Fruit fly (Drosophila melanogaster): ENCODE measurements around the gene RanBP3.
A peak's percentile ranks its signal among the peaks of the same experiment; 100 is the strongest.

Gene RanBP3

DNA sequence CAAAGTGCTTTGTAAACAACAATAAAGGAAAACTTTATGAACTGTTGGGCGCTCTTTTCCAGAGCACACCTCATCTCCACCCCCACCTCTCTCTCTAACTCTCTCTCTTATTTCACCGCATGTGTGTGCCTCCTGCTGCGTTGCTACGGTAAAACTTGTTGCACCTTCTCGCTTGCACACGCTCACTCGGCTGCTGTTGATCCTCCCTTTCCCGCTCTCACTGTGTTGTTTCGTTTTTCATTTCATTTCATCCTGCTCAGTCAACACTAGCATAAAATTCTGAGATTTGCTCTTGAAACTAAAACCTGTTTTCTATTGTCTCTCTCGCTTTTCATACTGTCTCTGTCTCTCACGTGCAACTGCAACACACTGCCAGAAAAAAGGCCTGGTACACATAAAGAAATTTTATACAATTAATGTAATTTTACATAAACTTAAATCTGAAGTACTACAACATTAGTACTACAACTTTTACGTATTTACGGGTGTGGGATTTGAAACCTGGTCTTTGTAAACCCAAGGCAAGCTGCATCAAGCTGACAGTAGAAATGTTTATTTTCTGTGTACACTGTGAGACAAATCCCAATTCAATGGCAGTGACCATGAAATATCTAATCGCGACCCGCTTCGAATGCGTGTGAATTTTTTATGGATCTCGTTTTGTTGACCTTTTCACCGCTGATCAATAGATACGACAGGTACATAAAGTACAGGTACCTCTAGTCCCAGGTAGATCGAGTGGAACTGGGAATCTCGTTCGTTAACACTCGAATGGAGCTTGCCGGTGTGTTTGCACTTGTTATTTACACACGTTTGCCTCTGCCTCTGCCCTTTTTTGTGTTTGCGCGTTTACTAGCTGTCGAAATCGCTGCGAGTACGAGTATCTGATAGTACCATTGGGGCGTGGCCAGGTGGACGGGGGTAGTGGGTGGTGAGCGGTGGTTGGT, 30.1 kb upstream of the RanBP3 start (continued):
- TF ChIP-seq CG16779 (GFP tag; IDR thresholded peaks at IDR 0.05) = peak; percentile 56; the same call in 1 of the 2 replicates
- peak; percentile 61; the same call in 2 of the 3 replicates for TF ChIP-seq ase (GFP tag; IDR thresholded peaks at IDR 0.05)
- TF ChIP-seq Deaf1 (tag; optimal IDR thresholded peaks at IDR 0.05) = peak; percentile 56
- TF ChIP-seq Abd-B (GFP tag; optimal IDR thresholded peaks at IDR 0.05) = peak; percentile 89
- TF ChIP-seq gt (GFP tag; IDR thresholded peaks at IDR 0.05) = peak; percentile 82
- peak; percentile 73 for TF ChIP-seq Mad (GFP tag; optimal IDR thresholded peaks at IDR 0.05)
- peak; percentile 67 for TF ChIP-seq CG5180 (GFP tag; optimal IDR thresholded peaks at IDR 0.05)
- TF ChIP-seq ttk (GFP tag; IDR thresholded peaks at IDR 0.05) = peak; percentile 70
- TF ChIP-seq Bgb (GFP tag; IDR thresholded peaks at IDR 0.05; ENCODE audit: partially characterized antibody) = no peak
- TF ChIP-seq Dip2 (GFP tag; IDR thresholded peaks at IDR 0.05) = no peak
- no peak for TF ChIP-seq CG2129 (GFP tag; IDR thresholded peaks at IDR 0.05; ENCODE audit: partially characterized antibody)
- TF ChIP-seq Chrac-16 (GFP tag; optimal IDR thresholded peaks at IDR 0.05) = peak; percentile 88
- peak; percentile 85 for TF ChIP-seq slp2 (GFP tag; optimal IDR thresholded peaks at IDR 0.05)
- TF ChIP-seq CG14860 (GFP tag; IDR thresholded peaks at IDR 0.05; ENCODE audit: partially characterized antibody) = no peak
- TF ChIP-seq CG34376 (GFP tag; optimal IDR thresholded peaks at IDR 0.05) = peak; percentile 87
- peak; percentile 81 for TF ChIP-seq Gsc (GFP tag; IDR thresholded peaks at IDR 0.05)
- peak; percentile 68 for TF ChIP-seq NK7.1 (GFP tag; optimal IDR thresholded peaks at IDR 0.05)
- peak; percentile 26 for TF ChIP-seq Neu2 (GFP tag; optimal IDR thresholded peaks at IDR 0.05; ENCODE audit: borderline replicate concordance)
- TF ChIP-seq CG2120 (GFP tag; optimal IDR thresholded peaks at IDR 0.05) = peak; percentile 23
- peak; percentile 81 for TF ChIP-seq CG8359 (GFP tag; optimal IDR thresholded peaks at IDR 0.05; ENCODE audit: borderline replicate concordance)
- TF ChIP-seq az2 (GFP tag; optimal IDR thresholded peaks at IDR 0.05) = peak; percentile 95
- peak; percentile 82 for TF ChIP-seq Atf-2 (GFP tag; optimal IDR thresholded peaks at IDR 0.05)
- TF ChIP-seq dpn (GFP tag; optimal IDR thresholded peaks at IDR 0.05) = peak; percentile 68 to 84
- peak; percentile 75 for TF ChIP-seq trh (GFP tag; optimal IDR thresholded peaks at IDR 0.05)
- peak; percentile 32 for TF ChIP-seq CG9797 (GFP tag; optimal IDR thresholded peaks at IDR 0.05)
- TF ChIP-seq BEAF-32 (GFP tag; optimal IDR thresholded peaks at IDR 0.05) = no peak
- peak; percentile 88 to 97 for TF ChIP-seq bsh (GFP tag; optimal IDR thresholded peaks at IDR 0.05)
- peak; percentile 99 for TF ChIP-seq sens (GFP tag)
- TF ChIP-seq sens-2 (GFP tag; IDR thresholded peaks at IDR 0.05) = peak; percentile 62
- TF ChIP-seq ash1 (GFP tag; optimal IDR thresholded peaks at IDR 0.05) = peak; percentile 92
- peak; percentile 86 for TF ChIP-seq Kr (GFP tag; optimal IDR thresholded peaks at IDR 0.05)
- no peak for TF ChIP-seq toy (GFP tag; IDR thresholded peaks at IDR 0.05)
- peak; percentile 74 for TF ChIP-seq schlank (tag; optimal IDR thresholded peaks at IDR 0.05)
- TF ChIP-seq CG4404 (GFP tag; IDR thresholded peaks at IDR 0.05) = peak; percentile 93
- no peak for TF ChIP-seq Dref (GFP tag; IDR thresholded peaks at IDR 0.05)
- TF ChIP-seq Spps (tag; optimal IDR thresholded peaks at IDR 0.05) = peak; percentile 92
- peak; percentile 83 for TF ChIP-seq ab (GFP tag; optimal IDR thresholded peaks at IDR 0.05)
- TF ChIP-seq kni (GFP tag; optimal IDR thresholded peaks at IDR 0.05) = peak; percentile 95
- peak; percentile 82 for TF ChIP-seq nerfin-1 (tag; optimal IDR thresholded peaks at IDR 0.05)
- TF ChIP-seq wdn (GFP tag; IDR thresholded peaks at IDR 0.05) = no peak
- peak; percentile 78 for TF ChIP-seq jumu (GFP tag; optimal IDR thresholded peaks at IDR 0.05)
- TF ChIP-seq CG1233 (GFP tag; optimal IDR thresholded peaks at IDR 0.05) = peak; percentile 85
- TF ChIP-seq CG17912 (GFP tag; optimal IDR thresholded peaks at IDR 0.05) = peak; percentile 10
- TF ChIP-seq CG15073 (GFP tag; optimal IDR thresholded peaks at IDR 0.05) = peak; percentile 71
- peak; percentile 65 for TF ChIP-seq CG4282 (GFP tag; optimal IDR thresholded peaks at IDR 0.05)
- TF ChIP-seq MTF-1 (GFP tag; optimal IDR thresholded peaks at IDR 0.05; ENCODE audit: borderline replicate concordance) = peak; percentile 77
- TF ChIP-seq HHEX (GFP tag; optimal IDR thresholded peaks at IDR 0.05) = peak; percentile 77
- TF ChIP-seq CG14441 (GFP tag; IDR thresholded peaks at IDR 0.05) = peak; percentile 73
